Fruit fly (Drosophila melanogaster): Measurements from ENCODE around the gene Esp.
A peak's percentile ranks its signal among the peaks of the same experiment; 100 is the strongest.

Esp gene

dm6 chr3R:24870389-24871048 is 28.8 kb downstream of the Esp start, which contains the start of gene CycB3 (continued):
- TF ChIP-seq schlank (tag; optimal IDR thresholded peaks at IDR 0.05) (peak; percentile 13), CG16813 (GFP tag; IDR thresholded peaks at IDR 0.05; ENCODE audit: partially characterized antibody) (no peak), CG30403 (GFP tag; optimal IDR thresholded peaks at IDR 0.05) (no peak), CG31224 (GFP tag; IDR thresholded peaks at IDR 0.05) (no peak), gce (GFP tag; IDR thresholded peaks at IDR 0.05) (peak; percentile 39; the same call in 1 of the 3 replicates), disco-r (GFP tag; optimal IDR thresholded peaks at IDR 0.05) (no peak), CG10979 (tag; optimal IDR thresholded peaks at IDR 0.05) (peak; percentile 41), Ets65A (GFP tag) (peak; percentile 9), tin (GFP tag; optimal IDR thresholded peaks at IDR 0.05) (peak; percentile 20), klu (GFP tag; IDR thresholded peaks at IDR 0.05) (no peak), amos (GFP tag; IDR thresholded peaks at IDR 0.05; ENCODE audit: partially characterized antibody) (peak; percentile 43; the same call in 1 of the 2 replicates), kni (GFP tag; optimal IDR thresholded peaks at IDR 0.05) (peak; percentile 55), CG4360 (GFP tag; IDR thresholded peaks at IDR 0.05) (0 out of 2 replicates have a peak, but pooled peaks have one; percentile 22), CG1603 (tag; optimal IDR thresholded peaks at IDR 0.05) (peak; percentile 91), gem (tag; optimal IDR thresholded peaks at IDR 0.05) (no peak), sd (tag; optimal IDR thresholded peaks at IDR 0.05) (no peak), CG6854 (GFP tag; optimal IDR thresholded peaks at IDR 0.05) (no peak), CG12155 (GFP tag; optimal IDR thresholded peaks at IDR 0.05) (peak; percentile 6), kah (GFP tag; optimal IDR thresholded peaks at IDR 0.05) (no peak), CG4820 (GFP tag; optimal IDR thresholded peaks at IDR 0.05) (no peak), emc (GFP tag; optimal IDR thresholded peaks at IDR 0.05) (no peak), CG1647 (GFP tag; optimal IDR thresholded peaks at IDR 0.05) (no peak), CG8290 (GFP tag; optimal IDR thresholded peaks at IDR 0.05) (no peak), CG8290 (tag; optimal IDR thresholded peaks at IDR 0.05) (no peak), vfl (GFP tag; optimal IDR thresholded peaks at IDR 0.05) (no peak), CG11093 (GFP tag; IDR thresholded peaks at IDR 0.05) (no peak), Aef1 (GFP tag; IDR thresholded peaks at IDR 0.05) (no peak), Hsf (GFP tag; optimal IDR thresholded peaks at IDR 0.05) (peak; percentile 11), Adf1 (GFP tag; IDR thresholded peaks at IDR 0.05) (no peak), CG10462 (GFP tag; optimal IDR thresholded peaks at IDR 0.05) (no peak), CG12942 (GFP tag; optimal IDR thresholded peaks at IDR 0.05) (no peak), caup (GFP tag; optimal IDR thresholded peaks at IDR 0.05; ENCODE audit: severe bottlenecking) (peak; percentile 49), Bdp1 (GFP tag; optimal IDR thresholded peaks at IDR 0.05) (peak; percentile 31), cg (GFP tag; optimal IDR thresholded peaks at IDR 0.05) (peak; percentile 1), CG9797 (GFP tag; optimal IDR thresholded peaks at IDR 0.05) (peak; percentile 98), CG15601 (tag; optimal IDR thresholded peaks at IDR 0.05) (peak; percentile 4), CG6791 (GFP tag; IDR thresholded peaks at IDR 0.05; ENCODE audit: partially characterized antibody) (0 out of 3 replicates have a peak, but pooled peaks have one; percentile 51), ase (GFP tag; IDR thresholded peaks at IDR 0.05) (peak; percentile 36; the same call in 1 of the 3 replicates), CG1024 (GFP tag; IDR thresholded peaks at IDR 0.05) (no peak), CG5953 (GFP tag; IDR thresholded peaks at IDR 0.05) (no peak), dysf (GFP tag; IDR thresholded peaks at IDR 0.05) (no peak), NFAT (GFP tag; IDR thresholded peaks at IDR 0.05) (no peak), corto (GFP tag; optimal IDR thresholded peaks at IDR 0.05) (no peak), tna (GFP tag; IDR thresholded peaks at IDR 0.05; ENCODE audit: partially characterized antibody) (0 out of 2 replicates have a peak, but pooled peaks have one; percentile 30), Chrac-16 (GFP tag; optimal IDR thresholded peaks at IDR 0.05) (no peak), CG2129 (GFP tag; IDR thresholded peaks at IDR 0.05; ENCODE audit: partially characterized antibody) (no peak), CG11398 (GFP tag; optimal IDR thresholded peaks at IDR 0.05) (no peak), lab (GFP tag; optimal IDR thresholded peaks at IDR 0.05) (no peak), CG18619 (GFP tag; optimal IDR thresholded peaks at IDR 0.05) (peak; percentile 26), Med (GFP tag) (peak; percentile 88)
